Fruit fly (Drosophila melanogaster) S2 (cell line): ENCODE results near the gene Prosbeta2R2.

ENCODE experiments used
- CG8478 ChIP-seq: fragments of >200 bp; optimal IDR thresholded peaks from 2 replicates; lab custom pipeline; 2018
- CTCF ChIP-seq, 2 experiments: fragments of >200 bp; optimal IDR thresholded peaks; 2 replicates each; lab custom pipeline; 2018

Prosbeta2R2 gene

dm6 chr3R:5175944-5176343 is 43.4 kb downstream of the Prosbeta2R2 start:
- TF ChIP-seq CTCF (optimal IDR thresholded peaks at IDR 0.05; lab: Kevin White, UChicago), result no peak

- TF ChIP-seq CG8478 (lab: Kevin White, UChicago) (no peak), CTCF (optimal IDR thresholded peaks at IDR 0.05; lab: Kevin White, UChicago) (no peak)
Observed at dm6 chr3R:5171972-5172371, 47.4 kb downstream of the Prosbeta2R2 start.
